Worm (Caenorhabditis elegans) whole organism, mixed stage, embryonic: ENCODE measurements around the gene C24D10.49.
"Not testable (repeated sequence)": the region's sequence is repeated elsewhere in the genome, so short reads cannot be mapped to it uniquely, and the experiment has no call there.

ENCODE experiments used
- M03D4.4 ChIP-seq: sonication (generic microtip); optimal IDR thresholded peaks from 2 replicates; lab custom pipeline; 2017; ENCODE audit warnings: mild to moderate bottlenecking, missing genetic modification characterization, missing compliant biosample characterization
- bed-3 ChIP-seq: fragments of 200-800 bp; sonication (Bioruptor generic); optimal IDR thresholded peaks from 3 replicates; lab custom pipeline; 2018; ENCODE audit warnings: mild to moderate bottlenecking, missing genetic modification characterization, moderate library complexity, missing compliant biosample characterization
- blmp-1 ChIP-seq: fragments of 150-350 bp; optimal IDR thresholded peaks from 2 replicates; lab custom pipeline; 2014; ENCODE audit warnings: missing biosample characterization, missing genetic modification characterization
- ceh-39 ChIP-seq: fragments of 150-350 bp; optimal IDR thresholded peaks from 2 replicates; lab custom pipeline; 2014; ENCODE audit warnings: missing biosample characterization, missing genetic modification characterization
- ceh-43 ChIP-seq: fragments of 200-800 bp; sonication (Bioruptor generic); optimal IDR thresholded peaks from 2 replicates; lab custom pipeline; 2018; ENCODE audit warnings: mild to moderate bottlenecking, missing genetic modification characterization, moderate library complexity, missing compliant biosample characterization
- ceh-83 ChIP-seq: fragments of 200-800 bp; sonication (Bioruptor generic); optimal IDR thresholded peaks from 2 replicates; lab custom pipeline; 2018; ENCODE audit warnings: mild to moderate bottlenecking, missing genetic modification characterization, missing compliant biosample characterization
- ces-1 ChIP-seq: fragments of 150-350 bp; optimal IDR thresholded peaks from 2 replicates; lab custom pipeline; 2014; ENCODE audit warnings: missing biosample characterization, missing genetic modification reagents, missing genetic modification characterization
- cnd-1 ChIP-seq: fragments of 200-800 bp; sonication (Bioruptor generic); optimal IDR thresholded peaks from 2 replicates; lab custom pipeline; 2018; ENCODE audit warnings: mild to moderate bottlenecking, missing genetic modification characterization, missing compliant biosample characterization
- drap-1 ChIP-seq: fragments of 200-800 bp; sonication (Bioruptor generic); optimal IDR thresholded peaks from 3 replicates; lab custom pipeline; 2018; ENCODE audit warnings: mild to moderate bottlenecking, missing genetic modification characterization, missing compliant biosample characterization
- elt-1 ChIP-seq: sonication (generic microtip); optimal IDR thresholded peaks from 2 replicates; lab custom pipeline; 2017; ENCODE audit warnings: missing genetic modification characterization, mild to moderate bottlenecking, missing compliant biosample characterization, antibody characterized with exemption, moderate library complexity, borderline replicate concordance; ENCODE audit not compliant: insufficient read depth
- flh-1 ChIP-seq: fragments of 200-800 bp; sonication (Bioruptor generic); optimal IDR thresholded peaks from 2 replicates; lab custom pipeline; 2018; ENCODE audit warnings: mild to moderate bottlenecking, missing genetic modification characterization, moderate library complexity, missing compliant biosample characterization
- ham-2 ChIP-seq: fragments of 200-800 bp; sonication (Bioruptor generic); optimal IDR thresholded peaks from 2 replicates; lab custom pipeline; 2018; ENCODE audit warnings: mild to moderate bottlenecking, missing genetic modification characterization, missing compliant biosample characterization
- lsy-2 ChIP-seq: fragments of 150-350 bp; optimal IDR thresholded peaks from 2 replicates; lab custom pipeline; 2014; ENCODE audit warnings: missing biosample characterization, missing genetic modification characterization
- mab-5 ChIP-seq: fragments of 150-350 bp; optimal IDR thresholded peaks from 2 replicates; lab custom pipeline; 2014; ENCODE audit warnings: missing biosample characterization, missing genetic modification characterization
- mep-1 ChIP-seq: fragments of 150-350 bp; optimal IDR thresholded peaks from 2 replicates; lab custom pipeline; 2017; ENCODE audit warnings: missing biosample characterization, missing genetic modification reagents, missing genetic modification characterization, inconsistent platforms
- mls-2 ChIP-seq: sonication (generic microtip); optimal IDR thresholded peaks from 2 replicates; lab custom pipeline; 2016; ENCODE audit warnings: mild to moderate bottlenecking, missing genetic modification characterization, moderate library complexity, missing compliant biosample characterization
- nhr-12 ChIP-seq: fragments of 150-350 bp; optimal IDR thresholded peaks from 2 replicates; lab custom pipeline; 2014; ENCODE audit warnings: missing biosample characterization, missing genetic modification characterization
- nhr-237 ChIP-seq: fragments of 150-350 bp; optimal IDR thresholded peaks from 2 replicates; lab custom pipeline; 2014; ENCODE audit warnings: missing biosample characterization, missing genetic modification characterization
- nhr-28 ChIP-seq: fragments of 150-350 bp; optimal IDR thresholded peaks from 2 replicates; lab custom pipeline; 2014; ENCODE audit warnings: missing biosample characterization, missing genetic modification characterization
- nhr-76 ChIP-seq: sonication (generic microtip); optimal IDR thresholded peaks from 2 replicates; lab custom pipeline; 2017; ENCODE audit warnings: missing biosample characterization, missing genetic modification characterization
- pha-4 ChIP-seq: fragments of 150-350 bp; optimal IDR thresholded peaks from 2 replicates; lab custom pipeline; 2018; ENCODE audit warnings: missing biosample characterization, missing genetic modification reagents, missing genetic modification characterization
- sem-2 ChIP-seq: fragments of 200-800 bp; sonication (Bioruptor generic); optimal IDR thresholded peaks from 2 replicates; lab custom pipeline; 2018; ENCODE audit warnings: mild to moderate bottlenecking, missing genetic modification characterization, missing compliant biosample characterization
- snpc-4 ChIP-seq: fragments of 150-350 bp; optimal IDR thresholded peaks from 2 replicates; lab custom pipeline; 2014; ENCODE audit warnings: missing biosample characterization, missing genetic modification characterization
- sptf-1 ChIP-seq: sonication (generic microtip); optimal IDR thresholded peaks from 2 replicates; lab custom pipeline; 2017; ENCODE audit warnings: mild to moderate bottlenecking, missing genetic modification characterization, moderate library complexity, missing compliant biosample characterization
- unc-62 ChIP-seq: fragments of 150-350 bp; optimal IDR thresholded peaks from 2 replicates; lab custom pipeline; 2014; ENCODE audit warnings: missing biosample characterization, missing genetic modification reagents, missing genetic modification characterization
- zip-8 ChIP-seq: fragments of 150-350 bp; optimal IDR thresholded peaks from 2 replicates; lab custom pipeline; 2014; ENCODE audit warnings: missing biosample characterization, missing genetic modification characterization
- ztf-11 ChIP-seq: fragments of 150-350 bp; optimal IDR thresholded peaks from 2 replicates; lab custom pipeline; 2014; ENCODE audit warnings: missing biosample characterization, missing genetic modification characterization

Gene C24D10.49

DNA sequence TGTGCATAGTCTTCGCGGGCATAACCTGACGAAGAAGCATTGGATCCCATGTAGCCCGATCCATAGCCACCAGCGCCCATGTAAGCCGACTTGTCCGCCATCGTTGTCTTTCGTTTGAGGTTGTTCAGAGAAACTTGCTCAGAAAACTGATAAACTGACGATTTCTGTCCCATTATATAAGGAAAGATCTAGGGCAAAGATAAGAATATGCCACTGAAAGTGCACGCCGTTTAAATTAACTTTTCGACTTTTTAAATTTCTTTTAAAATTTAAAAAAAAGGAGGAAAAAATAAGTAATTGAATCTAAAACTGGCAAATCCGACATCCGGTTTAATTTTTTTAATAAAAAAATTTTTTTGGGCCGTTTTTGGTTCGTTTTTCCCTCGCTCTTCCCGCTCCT, 8.5 kb upstream of the C24D10.49 start, which contains the start of gene nspd-6:
nspd-6 (minus strand) TSS at position 101 of the 400 bp plus-strand sequence.
- TF ChIP-seq mls-2 (tag; lab: Kevin White, UChicago); zip-8 (tag; lab: Kevin White, UChicago); flh-1: not testable (repeated sequence)

DNA sequence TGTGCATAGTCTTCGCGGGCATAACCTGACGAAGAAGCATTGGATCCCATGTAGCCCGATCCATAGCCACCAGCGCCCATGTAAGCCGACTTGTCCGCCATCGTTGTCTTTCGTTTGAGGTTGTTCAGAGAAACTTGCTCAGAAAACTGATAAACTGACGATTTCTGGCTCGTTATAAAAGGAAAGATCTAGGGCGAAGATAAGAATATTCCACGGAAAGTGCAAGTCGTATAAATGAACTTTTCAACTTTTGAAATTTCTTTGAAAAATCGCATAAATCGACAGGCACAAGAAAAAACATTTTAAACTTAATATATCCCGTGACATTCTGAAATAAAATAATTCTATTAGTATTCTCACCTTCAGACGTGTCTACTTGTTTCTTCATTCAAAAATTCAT, 5.8 kb upstream of the C24D10.49 start, which contains the start of the genes nspd-3 and C24D10.2:
nspd-3 (minus strand) TSS at position 101 of the 400 bp plus-strand sequence.
C24D10.2 (plus strand) TSS at position 399 of the 400 bp plus-strand sequence.
- TF ChIP-seq ceh-43 (GFP tag; lab: Kevin White, UChicago); ham-2; nhr-237 (tag; lab: Kevin White, UChicago): not testable (repeated sequence)

DNA sequence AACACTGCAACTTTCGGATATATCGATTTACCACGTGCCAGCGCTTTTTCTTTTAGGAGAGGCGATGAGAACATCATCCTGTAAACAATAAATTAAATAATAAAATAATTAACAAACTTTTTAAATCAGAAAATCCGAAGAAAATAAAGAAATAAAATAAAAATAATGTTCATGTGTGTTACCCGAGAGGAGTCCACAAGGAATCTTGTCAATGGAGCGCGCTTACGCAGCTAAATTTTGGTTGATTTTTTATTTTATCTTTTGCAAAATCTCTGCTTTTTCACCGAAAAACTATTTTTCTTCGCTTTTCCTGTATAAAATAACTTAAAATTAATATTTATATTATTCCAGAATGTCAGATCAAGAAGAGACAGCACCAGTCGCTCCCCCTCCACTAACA, 3.0 kb upstream of the C24D10.49 start, which contains the start of the genes C24D10.6 and C24D10.4:
C24D10.6 (minus strand) TSS at position 78 of the 400 bp plus-strand sequence.
C24D10.4 (plus strand) TSS at position 352 of the 400 bp plus-strand sequence.
- TF ChIP-seq ztf-11 (tag; lab: Kevin White, UChicago) (no peak), ces-1 (peak; percentile 22), elt-1 (tag; lab: Kevin White, UChicago) (peak; percentile 37), pha-4 (tag; lab: Kevin White, UChicago) (no peak)

- TF ChIP-seq ceh-43 (GFP tag; lab: Kevin White, UChicago) (no peak), unc-62 (GFP tag; lab: Kevin White, UChicago) (no peak), zip-8 (tag; lab: Kevin White, UChicago) (no peak), mls-2 (tag; lab: Kevin White, UChicago) (no peak), mep-1 (no peak), nhr-28 (tag; lab: Kevin White, UChicago) (no peak), elt-1 (tag; lab: Kevin White, UChicago) (no peak), sem-2 (no peak)
Measured at ce11 chrIV:5152391-5152790, 4.7 kb downstream of the C24D10.49 start, which contains the start of gene soc-2. soc-2 (minus strand) TSS chrIV:5152491.

DNA sequence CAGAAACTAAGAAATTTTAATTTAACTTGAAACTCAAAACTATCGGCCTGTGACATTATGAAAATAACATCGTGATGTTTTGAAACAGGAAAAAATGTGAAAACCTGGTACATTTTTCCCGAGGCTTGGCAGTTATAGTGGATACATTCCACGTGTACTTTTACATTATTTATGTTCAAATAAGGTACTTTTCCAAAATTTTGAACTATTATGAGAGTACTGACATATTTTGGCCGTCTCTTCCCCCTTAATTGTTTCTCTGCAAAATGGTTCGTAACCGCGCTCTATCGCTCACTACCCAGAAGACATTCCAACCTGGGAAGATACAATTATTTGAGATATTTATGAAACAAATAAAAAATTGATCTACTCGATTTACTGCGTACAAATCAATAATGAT, 7.3 kb downstream of the C24D10.49 start, which contains the start of gene C24D10.5:
C24D10.5 (plus strand) TSS at position 301 of the 400 bp plus-strand sequence.
- TF ChIP-seq ceh-39 (tag; lab: Kevin White, UChicago) (no peak), flh-1 (no peak), drap-1 (GFP tag; lab: Kevin White, UChicago) (no peak), cnd-1 (tag; lab: Kevin White, UChicago) (no peak), ces-1 (no peak), mab-5 (tag; lab: Kevin White, UChicago) (no peak), ceh-83 (GFP tag; lab: Kevin White, UChicago) (no peak), snpc-4 (no peak)

- TF ChIP-seq ztf-11 (tag; lab: Kevin White, UChicago) (no peak), M03D4.4 (tag; lab: Kevin White, UChicago) (no peak), mls-2 (tag; lab: Kevin White, UChicago) (no peak), drap-1 (GFP tag; lab: Kevin White, UChicago) (no peak), sptf-1 (tag; lab: Kevin White, UChicago) (no peak), snpc-4 (no peak), ceh-43 (GFP tag; lab: Kevin White, UChicago) (no peak), flh-1 (no peak), ceh-83 (GFP tag; lab: Kevin White, UChicago) (no peak), ham-2 (no peak), blmp-1 (no peak), bed-3 (GFP tag; lab: Kevin White, UChicago) (no peak), nhr-76 (no peak), nhr-28 (tag; lab: Kevin White, UChicago) (no peak), nhr-12 (tag; lab: Kevin White, UChicago) (no peak), ceh-39 (tag; lab: Kevin White, UChicago) (no peak), mep-1 (no peak), lsy-2 (tag; lab: Kevin White, UChicago) (no peak), zip-8 (tag; lab: Kevin White, UChicago) (no peak)
Measured at ce11 chrIV:5139972-5140371, 17.2 kb downstream of the C24D10.49 start.
